Fruit fly (Drosophila melanogaster) whole organism, wandering third instar larva: ENCODE measurements around the gene bumpel.

Experiments
- Abd-B ChIP-seq: fragments of >200 bp; optimal IDR thresholded peaks from 2 replicates; lab custom pipeline; 2017; ENCODE audit warnings: missing biosample characterization, missing genetic modification characterization
- CG32264 ChIP-seq: fragments of 200-800 bp; sonication (Bioruptor generic); optimal IDR thresholded peaks from 2 replicates; lab custom pipeline; 2016; ENCODE audit warnings: missing biosample characterization, missing genetic modification characterization
- CG9705 ChIP-seq: fragments of 200-800 bp; sonication (Bioruptor generic); optimal IDR thresholded peaks from 2 replicates; lab custom pipeline; 2018; ENCODE audit warnings: missing biosample characterization, mild to moderate bottlenecking, missing genetic modification characterization
- CrebA ChIP-seq: fragments of 200-800 bp; sonication (Bioruptor generic); optimal IDR thresholded peaks from 2 replicates; lab custom pipeline; 2016; ENCODE audit warnings: missing biosample characterization, mild to moderate bottlenecking, missing genetic modification characterization, borderline replicate concordance
- Dfd ChIP-seq: fragments of >200 bp; optimal IDR thresholded peaks from 2 replicates; lab custom pipeline; 2017; ENCODE audit warnings: missing biosample characterization, missing genetic modification characterization
- Dif ChIP-seq: fragments of 200-275, 200-300 bp; sonication (Bioruptor generic); optimal IDR thresholded peaks from 2 replicates; lab custom pipeline; 2018; ENCODE audit warnings: missing biosample characterization, missing genetic modification characterization; ENCODE audit not compliant: partially characterized antibody
- GATAd ChIP-seq: sonication (Bioruptor generic); optimal IDR thresholded peaks from 2 replicates; lab custom pipeline; 2016; ENCODE audit warnings: missing biosample characterization, missing genetic modification characterization
- HLH106 ChIP-seq: fragments of 200-800 bp; optimal IDR thresholded peaks from 3 replicates; lab custom pipeline; 2019; ENCODE audit warnings: missing biosample characterization, mild to moderate bottlenecking, missing genetic modification characterization, moderate library complexity
- Hnf4 ChIP-seq: fragments of 200-800 bp; sonication (Bioruptor generic); optimal IDR thresholded peaks from 2 replicates; lab custom pipeline; 2016; ENCODE audit warnings: missing biosample characterization, mild to moderate bottlenecking, missing genetic modification characterization
- Hr78 ChIP-seq: fragments of >200 bp; optimal IDR thresholded peaks from 2 replicates; lab custom pipeline; 2017; ENCODE audit warnings: missing biosample characterization, missing genetic modification characterization
- Hr83 ChIP-seq: fragments of 200-300 bp; sonication (Bioruptor generic); optimal IDR thresholded peaks from 2 replicates; lab custom pipeline; 2016; ENCODE audit warnings: missing biosample characterization, mild to moderate bottlenecking, missing genetic modification characterization, moderate library complexity; ENCODE audit not compliant: poor library complexity, severe bottlenecking
- Jra ChIP-seq: sonication (Bioruptor generic); optimal IDR thresholded peaks from 2 replicates; lab custom pipeline; 2016; ENCODE audit warnings: missing biosample characterization, missing genetic modification characterization
- Mio ChIP-seq: sonication (Bioruptor generic); optimal IDR thresholded peaks from 2 replicates; lab custom pipeline; 2016; ENCODE audit warnings: missing biosample characterization, missing genetic modification characterization
- Myc ChIP-seq: fragments of >200 bp; optimal IDR thresholded peaks from 2 replicates; lab custom pipeline; 2017
- N ChIP-seq: fragments of >200 bp; optimal IDR thresholded peaks from 2 replicates; lab custom pipeline; 2018; ENCODE audit warnings: missing biosample characterization, missing external identifiers, missing genetic modification characterization
- OdsH ChIP-seq: fragments of 200-800 bp; sonication (Bioruptor generic); optimal IDR thresholded peaks from 2 replicates; lab custom pipeline; 2016; ENCODE audit warnings: missing biosample characterization, mild to moderate bottlenecking, missing genetic modification characterization
- Rel ChIP-seq, 2 experiments: fragments of 200-800 bp; sonication (Bioruptor generic) in 1 of 2; optimal IDR thresholded peaks; 2 replicates in 1 of 2; 3 replicates in 1 of 2; lab custom pipeline; 2016 to 2019; ENCODE audit warnings: mild to moderate bottlenecking in 2 of 2, missing biosample characterization in 2 of 2, missing genetic modification characterization in 2 of 2, moderate library complexity in 1 of 2
- Sp1 ChIP-seq: fragments of 200-800 bp; sonication (Bioruptor generic); optimal IDR thresholded peaks from 3 replicates; lab custom pipeline; 2019; ENCODE audit warnings: missing biosample characterization, mild to moderate bottlenecking, missing genetic modification characterization, moderate library complexity
- Vsx2 ChIP-seq: fragments of 200-300, 225-300 bp; sonication (Bioruptor generic); optimal IDR thresholded peaks from 2 replicates; lab custom pipeline; 2018; ENCODE audit warnings: missing biosample characterization, missing genetic modification characterization; ENCODE audit not compliant: partially characterized antibody
- br ChIP-seq: fragments of 200-800 bp; sonication (Bioruptor generic); optimal IDR thresholded peaks from 2 replicates; lab custom pipeline; 2016; ENCODE audit warnings: missing biosample characterization, missing genetic modification characterization
- brk ChIP-seq: fragments of 200-800 bp; sonication (Bioruptor generic); optimal IDR thresholded peaks from 2 replicates; lab custom pipeline; 2016; ENCODE audit warnings: missing biosample characterization, mild to moderate bottlenecking, missing genetic modification characterization
- dl ChIP-seq, 2 experiments: fragments of 175-275, 200-275 bp in 1 of 2; fragments of 200-275 bp in 1 of 2; sonication (Bioruptor generic); optimal IDR thresholded peaks; lab custom pipeline; 2018; ENCODE audit warnings: mild to moderate bottlenecking in 2 of 2, missing biosample characterization in 2 of 2, missing genetic modification characterization in 2 of 2, moderate library complexity in 2 of 2; ENCODE audit not compliant: partially characterized antibody in 2 of 2, insufficient read depth in 1 of 2
- dmrt93B ChIP-seq: fragments of 200-800 bp; sonication (Bioruptor generic); optimal IDR thresholded peaks from 2 replicates; lab custom pipeline; 2018; ENCODE audit warnings: missing biosample characterization, mild to moderate bottlenecking, missing genetic modification characterization
- dsf ChIP-seq: sonication (Bioruptor generic); optimal IDR thresholded peaks from 2 replicates; lab custom pipeline; 2016; ENCODE audit warnings: missing biosample characterization, missing genetic modification characterization, borderline replicate concordance
- ey ChIP-seq: fragments of 200-800 bp; sonication (Bioruptor generic); optimal IDR thresholded peaks from 2 replicates; lab custom pipeline; 2016; ENCODE audit warnings: missing biosample characterization, missing genetic modification characterization
- foxo ChIP-seq, 2 experiments: fragments of 200-800 bp; sonication (Bioruptor generic); optimal IDR thresholded peaks; 2 replicates in 1 of 2; 3 replicates in 1 of 2; lab custom pipeline; 2016 to 2017; ENCODE audit warnings: missing biosample characterization in 2 of 2, missing genetic modification characterization in 2 of 2
- fru ChIP-seq: fragments of 200-800 bp; sonication (Bioruptor generic); optimal IDR thresholded peaks from 3 replicates; lab custom pipeline; 2016; ENCODE audit warnings: missing biosample characterization, mild to moderate bottlenecking, missing genetic modification characterization
- h ChIP-seq: fragments of 200-800 bp; sonication (Bioruptor generic); optimal IDR thresholded peaks from 3 replicates; lab custom pipeline; 2016; ENCODE audit warnings: missing biosample characterization, mild to moderate bottlenecking, missing genetic modification characterization
- jim ChIP-seq: fragments of 175-275, 200-325 bp; sonication (Bioruptor generic); optimal IDR thresholded peaks from 2 replicates; lab custom pipeline; 2016; ENCODE audit warnings: missing biosample characterization, mild to moderate bottlenecking, missing genetic modification characterization
- lola ChIP-seq: fragments of >200 bp; optimal IDR thresholded peaks from 2 replicates; lab custom pipeline; 2017; ENCODE audit warnings: missing biosample characterization, missing genetic modification characterization
- pan ChIP-seq: fragments of >200 bp; optimal IDR thresholded peaks from 2 replicates; lab custom pipeline; 2017
- psq ChIP-seq: fragments of 200-800 bp; sonication (Bioruptor generic); optimal IDR thresholded peaks from 3 replicates; lab custom pipeline; 2017; ENCODE audit warnings: missing biosample characterization, mild to moderate bottlenecking, missing genetic modification characterization, moderate library complexity
- rgr ChIP-seq: fragments of 200-800 bp; sonication (Bioruptor generic); optimal IDR thresholded peaks from 3 replicates; lab custom pipeline; 2016; ENCODE audit warnings: missing biosample characterization, mild to moderate bottlenecking, missing genetic modification characterization
- sage ChIP-seq: fragments of 200-800 bp; sonication (Bioruptor generic); optimal IDR thresholded peaks from 2 replicates; lab custom pipeline; 2016; ENCODE audit warnings: missing biosample characterization, mild to moderate bottlenecking, missing genetic modification characterization
- sv ChIP-seq: fragments of 200-800 bp; sonication (Bioruptor generic); optimal IDR thresholded peaks from 3 replicates; lab custom pipeline; 2016; ENCODE audit warnings: missing biosample characterization, missing genetic modification characterization
- tai ChIP-seq: sonication (Bioruptor generic); optimal IDR thresholded peaks from 2 replicates; lab custom pipeline; 2016; ENCODE audit warnings: missing biosample characterization, missing genetic modification characterization
- usp ChIP-seq: fragments of >200 bp; optimal IDR thresholded peaks from 2 replicates; lab custom pipeline; 2017; ENCODE audit warnings: missing biosample characterization, missing genetic modification characterization
- woc ChIP-seq: sonication (Bioruptor generic); optimal IDR thresholded peaks from 2 replicates; lab custom pipeline; 2016; ENCODE audit warnings: missing biosample characterization, mild to moderate bottlenecking, missing genetic modification characterization

The bumpel gene

DNA sequence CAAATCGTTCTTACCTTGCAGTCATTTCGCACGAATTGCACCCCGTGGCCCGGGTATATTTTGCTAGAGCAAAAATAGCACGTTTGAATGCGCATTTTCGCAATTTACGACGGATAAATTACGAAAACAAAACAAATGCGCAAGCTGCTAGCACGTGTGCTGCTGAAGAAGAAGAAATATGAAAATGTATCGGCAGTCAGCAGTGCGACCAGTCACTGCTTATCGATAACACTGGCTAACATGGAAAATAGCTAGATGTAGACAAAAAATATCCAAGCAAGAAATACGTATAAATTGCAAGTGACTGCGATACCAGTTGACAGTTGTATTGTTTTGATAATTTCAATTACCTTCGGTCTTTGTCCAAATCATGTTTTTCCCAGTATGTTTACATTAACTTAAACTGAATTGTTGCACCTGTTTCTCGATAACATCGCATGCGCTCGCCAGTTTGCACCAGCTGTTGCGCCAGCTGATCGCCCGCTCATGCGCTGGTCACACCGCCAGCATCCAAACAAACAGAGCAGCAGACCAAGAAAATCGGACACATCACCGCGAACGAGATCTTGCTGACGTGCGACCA is 13.0 kb upstream of the bumpel start, which contains the start of the genes RpL24-like and CG5276:
Gene RpL24-like, minus strand, starts transcription at position 188 of the 583 bp plus-strand sequence.
Gene CG5276, plus strand, starts transcription at position 344 of the 583 bp plus-strand sequence.
- TF ChIP-seq rgr (GFP tag; lab: Kevin White, UChicago) (no peak), lola (GFP tag; lab: Kevin White, UChicago) (no peak), h (GFP tag; lab: Kevin White, UChicago) (no peak), Vsx2 (GFP tag; lab: Kevin White, UChicago) (no peak), Myc (lab: Kevin White, UChicago) (peak; percentile 92), pan (lab: Kevin White, UChicago) (no peak)

DNA sequence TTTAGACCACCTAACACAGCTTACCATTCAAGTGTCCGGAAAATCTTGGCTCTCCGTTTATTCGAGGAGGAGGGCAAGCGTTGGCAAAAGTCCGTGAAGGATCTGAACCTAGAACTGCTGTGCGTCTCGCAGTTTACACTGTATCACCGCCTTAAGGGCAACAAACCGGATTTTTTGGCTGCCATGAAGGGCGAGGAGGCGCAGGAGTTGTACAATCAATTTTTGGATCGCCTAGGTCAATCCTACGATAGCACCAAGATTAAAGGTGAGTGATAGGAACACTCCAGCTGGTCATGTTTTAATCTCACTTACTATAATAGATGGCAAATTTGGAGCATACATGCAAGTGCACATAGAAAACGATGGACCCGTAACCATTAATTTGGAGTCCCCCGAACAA is 11.8 kb upstream of the bumpel start:
- TF ChIP-seq tai (GFP tag; lab: Kevin White, UChicago) (no peak), OdsH (GFP tag; lab: Kevin White, UChicago) (no peak), N (GFP tag; lab: Kevin White, UChicago) (no peak), CG32264 (GFP tag; lab: Kevin White, UChicago) (no peak)

DNA sequence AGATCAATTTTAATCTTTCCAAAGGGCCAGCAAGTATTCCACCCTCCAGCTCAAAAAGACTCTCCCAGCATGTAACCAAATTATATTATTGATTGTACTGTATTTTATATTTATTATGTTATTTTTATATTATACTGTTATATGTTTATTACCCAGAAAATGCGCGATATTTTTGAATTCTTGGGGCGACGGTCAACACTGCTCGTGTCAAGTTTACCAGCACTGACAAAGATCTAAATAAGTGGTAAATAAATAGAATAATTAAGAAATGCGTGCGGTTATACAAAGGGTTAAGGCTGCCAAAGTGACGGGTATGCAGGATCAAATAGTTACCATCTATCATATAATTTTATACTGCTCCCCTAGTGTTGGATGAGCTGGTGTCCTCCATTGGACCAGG is 11.3 kb upstream of the bumpel start, which contains the start of gene Dtd:
Gene Dtd, plus strand, starts transcription at position 248 of the 400 bp plus-strand sequence.
- TF ChIP-seq Jra (GFP tag; lab: Kevin White, UChicago) = no peak
- no peak for TF ChIP-seq foxo (GFP tag; optimal IDR thresholded peaks at IDR 0.05; lab: Kevin White, UChicago)
- no peak for TF ChIP-seq Myc (lab: Kevin White, UChicago)
- TF ChIP-seq dl (GFP tag; optimal IDR thresholded peaks at IDR 0.05; lab: Kevin White, UChicago; ENCODE audit: insufficient read depth in 1 of 2, partially characterized antibody in 2 of 2) = no peak

DNA sequence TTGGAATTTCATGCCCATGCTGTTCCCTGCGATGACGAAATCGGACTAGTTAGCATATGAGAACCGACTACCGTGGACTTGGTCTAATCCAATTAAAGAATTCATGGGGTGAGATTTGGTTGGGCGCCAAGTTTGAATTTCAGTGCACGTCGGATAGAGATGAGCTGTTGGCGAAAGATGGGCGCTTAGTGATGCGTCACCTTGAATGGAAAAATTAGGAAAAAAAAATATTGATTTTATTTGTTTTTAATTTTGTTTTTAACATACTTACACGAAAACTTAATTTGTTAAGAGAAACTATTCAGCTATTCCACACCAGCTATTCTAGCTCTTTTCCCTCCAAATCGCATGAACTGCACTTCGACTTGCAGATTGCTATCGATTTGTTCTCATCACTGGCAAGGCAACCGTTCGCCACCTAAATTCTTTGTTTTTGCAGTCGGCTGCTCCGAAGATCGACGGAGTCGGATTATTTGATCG is 3.2 kb upstream of the bumpel start, which contains the start of the genes ninaG and Sptz:
Gene ninaG, minus strand, starts transcription at position 51 of the 480 bp plus-strand sequence.
Gene Sptz, plus strand, starts transcription at position 450 of the 480 bp plus-strand sequence.
- TF ChIP-seq Abd-B = no peak
- peak; percentile 93 for TF ChIP-seq dmrt93B (GFP tag; lab: Kevin White, UChicago)
- no peak for TF ChIP-seq dsf (GFP tag; lab: Kevin White, UChicago)
- TF ChIP-seq Myc (lab: Kevin White, UChicago) = peak; percentile 98
- peak; percentile 93 for TF ChIP-seq OdsH (GFP tag; lab: Kevin White, UChicago)
- TF ChIP-seq pan (lab: Kevin White, UChicago) = no peak
- peak; percentile 95 for TF ChIP-seq fru (GFP tag; lab: Kevin White, UChicago)
- peak; percentile 96 for TF ChIP-seq h (GFP tag; lab: Kevin White, UChicago)
- no peak for TF ChIP-seq Jra (GFP tag; lab: Kevin White, UChicago)
- TF ChIP-seq jim (GFP tag; lab: Kevin White, UChicago) = no peak
- TF ChIP-seq Dfd (GFP tag; lab: Kevin White, UChicago) = no peak
- TF ChIP-seq Dif (GFP tag; lab: Kevin White, UChicago) = no peak
- TF ChIP-seq lola (GFP tag; lab: Kevin White, UChicago) = no peak
- TF ChIP-seq foxo (GFP tag; optimal IDR thresholded peaks at IDR 0.05; lab: Kevin White, UChicago) = peak; percentile 25 to 97
- peak; percentile 89 for TF ChIP-seq Sp1 (GFP tag; lab: Kevin White, UChicago)
- peak; percentile 66 for TF ChIP-seq CG32264 (GFP tag; lab: Kevin White, UChicago)
- peak; percentile 78 for TF ChIP-seq CG9705
- peak; percentile 71 for TF ChIP-seq Hr83 (GFP tag; lab: Kevin White, UChicago)
- TF ChIP-seq Hr78 (GFP tag; lab: Kevin White, UChicago) = no peak
- TF ChIP-seq brk (GFP tag; lab: Kevin White, UChicago) = no peak
- no peak for TF ChIP-seq N (GFP tag; lab: Kevin White, UChicago)
- no peak for TF ChIP-seq Hnf4 (GFP tag; lab: Kevin White, UChicago)
- TF ChIP-seq Mio (GFP tag; lab: Kevin White, UChicago) = peak; percentile 72
- no peak for TF ChIP-seq sage
- TF ChIP-seq tai (GFP tag; lab: Kevin White, UChicago) = no peak
- no peak for TF ChIP-seq Rel (GFP tag; optimal IDR thresholded peaks at IDR 0.05; lab: Kevin White, UChicago)
- no peak for TF ChIP-seq Rel (tag; optimal IDR thresholded peaks at IDR 0.05; lab: Kevin White, UChicago)
- peak; percentile 76 for TF ChIP-seq GATAd (GFP tag; lab: Kevin White, UChicago)
- peak; percentile 95 for TF ChIP-seq rgr (GFP tag; lab: Kevin White, UChicago)
- TF ChIP-seq br (GFP tag; lab: Kevin White, UChicago) = peak; percentile 95
- peak; percentile 86 for TF ChIP-seq psq (GFP tag; lab: Kevin White, UChicago)
- TF ChIP-seq Vsx2 (GFP tag; lab: Kevin White, UChicago) = no peak
- no peak for TF ChIP-seq dl (GFP tag; optimal IDR thresholded peaks at IDR 0.05; lab: Kevin White, UChicago; ENCODE audit: insufficient read depth in 1 of 2, partially characterized antibody in 2 of 2)
- TF ChIP-seq ey (GFP tag; lab: Kevin White, UChicago) = peak; percentile 96
- peak; percentile 96 for TF ChIP-seq woc (GFP tag; lab: Kevin White, UChicago)
- TF ChIP-seq HLH106 (tag; lab: Kevin White, UChicago) = peak; percentile 93
- TF ChIP-seq sv (GFP tag; lab: Kevin White, UChicago) = peak; percentile 96
- TF ChIP-seq CrebA = no peak
- TF ChIP-seq usp = no peak
